Fruit fly (Drosophila melanogaster) whole organism, embryonic: ENCODE data around the gene mEFG1.

Experiments used
- Ada2b ChIP-seq: fragments of 200-800 bp; sonication (Bioruptor generic); IDR thresholded peaks from 2 replicates; pipeline ENCODE4 v1.3.6; 2022; ENCODE audit warnings: missing biosample characterization, missing genetic modification characterization
- Antp ChIP-seq: fragments of 200-800 bp; sonication (Bioruptor generic); optimal IDR thresholded peaks from 3 replicates; lab custom pipeline; 2016; ENCODE audit warnings: missing biosample characterization, missing genetic modification characterization
- Atf-2 ChIP-seq: fragments of 200-800 bp; sonication (Bioruptor generic); optimal IDR thresholded peaks from 2 replicates; lab custom pipeline; 2016; ENCODE audit warnings: missing biosample characterization, missing genetic modification characterization
- CG10654 ChIP-seq: fragments of 200-800 bp; sonication (Bioruptor generic); optimal IDR thresholded peaks from 2 replicates; lab custom pipeline; 2016; ENCODE audit warnings: missing biosample characterization, missing genetic modification characterization
- CG11085 ChIP-seq: fragments of 200-800 bp; sonication (Bioruptor generic); IDR thresholded peaks from 2 replicates; pipeline ENCODE4 v1.3.6; 2022; ENCODE audit warnings: missing biosample characterization, missing genetic modification characterization
- CG11723 ChIP-seq: fragments of 200-800 bp; sonication (Bioruptor generic); optimal IDR thresholded peaks from 2 replicates; lab custom pipeline; 2017; ENCODE audit warnings: missing biosample characterization, mild to moderate bottlenecking, missing genetic modification characterization
- CG12744 ChIP-seq: fragments of 200-800 bp; sonication (Bioruptor generic); optimal IDR thresholded peaks from 2 replicates; lab custom pipeline; 2016; ENCODE audit warnings: missing biosample characterization, missing genetic modification characterization
- CG14860 ChIP-seq: fragments of 200-800 bp; sonication (Bioruptor generic); IDR thresholded peaks from 3 replicates; pipeline ENCODE4 v1.3.6; 2022; ENCODE audit warnings: missing biosample characterization, missing genetic modification characterization; ENCODE audit not compliant: partially characterized antibody
- CG1529 ChIP-seq: fragments of 200-800 bp; sonication (Bioruptor generic); optimal IDR thresholded peaks from 3 replicates; lab custom pipeline; 2018; ENCODE audit warnings: missing biosample characterization, missing genetic modification characterization
- CG15696 ChIP-seq: fragments of 200-800 bp; sonication (Bioruptor generic); optimal IDR thresholded peaks from 2 replicates; lab custom pipeline; 2019; ENCODE audit warnings: missing biosample characterization, mild to moderate bottlenecking, missing genetic modification characterization, moderate library complexity
- CG1647 ChIP-seq: fragments of 200-800 bp; sonication (Bioruptor generic); optimal IDR thresholded peaks from 3 replicates; lab custom pipeline; 2016; ENCODE audit warnings: missing biosample characterization, missing genetic modification characterization
- CG17568 ChIP-seq: fragments of 200-800 bp; sonication (Bioruptor generic); optimal IDR thresholded peaks from 2 replicates; lab custom pipeline; 2018; ENCODE audit warnings: missing biosample characterization, mild to moderate bottlenecking, missing genetic modification characterization, moderate library complexity
- CG17612 ChIP-seq: fragments of 200-800 bp; sonication (Bioruptor generic); IDR thresholded peaks from 2 replicates; pipeline ENCODE4 v1.3.6; 2022; ENCODE audit warnings: missing biosample characterization, missing genetic modification characterization
- CG18011 ChIP-seq: fragments of 200-800 bp; sonication (Bioruptor generic); optimal IDR thresholded peaks from 2 replicates; lab custom pipeline; 2017; ENCODE audit warnings: missing biosample characterization, missing genetic modification characterization, mild to moderate bottlenecking, moderate library complexity, missing genotype
- CG18619 ChIP-seq: fragments of 200-800 bp; sonication (Bioruptor generic); optimal IDR thresholded peaks from 3 replicates; lab custom pipeline; 2017; ENCODE audit warnings: missing biosample characterization, mild to moderate bottlenecking, missing genetic modification characterization
- CG30020 ChIP-seq: fragments of 200-800 bp; optimal IDR thresholded peaks from 2 replicates; lab custom pipeline; 2019; ENCODE audit warnings: missing biosample characterization, mild to moderate bottlenecking, missing genetic modification characterization, moderate library complexity
- CG31224 ChIP-seq: fragments of 200-800 bp; sonication (Bioruptor generic); IDR thresholded peaks from 2 replicates; pipeline ENCODE4 v1.3.6; 2022; ENCODE audit warnings: missing biosample characterization, missing genetic modification characterization
- CG3163 ChIP-seq: fragments of 200-800 bp; sonication (Bioruptor generic); optimal IDR thresholded peaks from 3 replicates; lab custom pipeline; 2016; ENCODE audit warnings: missing biosample characterization, missing genetic modification characterization
- CG6791 ChIP-seq: fragments of 200-800 bp; sonication (Bioruptor generic); IDR thresholded peaks from 3 replicates; pipeline ENCODE4 v1.3.6; 2022; ENCODE audit warnings: missing biosample characterization, missing genetic modification characterization; ENCODE audit not compliant: partially characterized antibody
- CG7357 ChIP-seq: fragments of 200-800 bp; sonication (Bioruptor generic); IDR thresholded peaks from 3 replicates; pipeline ENCODE4 v1.3.6; 2022; ENCODE audit warnings: missing biosample characterization, missing genetic modification characterization
- CG7987 ChIP-seq: fragments of 200-800 bp; sonication (Bioruptor generic); optimal IDR thresholded peaks from 2 replicates; lab custom pipeline; 2018; ENCODE audit warnings: missing biosample characterization, mild to moderate bottlenecking, missing genetic modification characterization, moderate library complexity
- CG8281 ChIP-seq: fragments of 200-800 bp; sonication (Bioruptor generic); optimal IDR thresholded peaks from 2 replicates; lab custom pipeline; 2018; ENCODE audit warnings: missing biosample characterization, mild to moderate bottlenecking, missing genetic modification characterization, moderate library complexity
- CG9876 ChIP-seq: fragments of 200-800 bp; sonication (Bioruptor generic); optimal IDR thresholded peaks from 2 replicates; lab custom pipeline; 2016; ENCODE audit warnings: missing biosample characterization, missing genetic modification characterization
- CrebB ChIP-seq: fragments of 200-800 bp; sonication (Bioruptor generic); optimal IDR thresholded peaks from 3 replicates; lab custom pipeline; 2018; ENCODE audit warnings: missing biosample characterization, mild to moderate bottlenecking, missing genetic modification characterization
- Dbx ChIP-seq: fragments of 200-800 bp; sonication (Bioruptor generic); IDR thresholded peaks from 3 replicates; pipeline ENCODE4 v1.3.6; 2022; ENCODE audit warnings: missing biosample characterization, missing genetic modification characterization
- Dfd ChIP-seq, 2 experiments: fragments of >200 bp; optimal IDR thresholded peaks; 2 replicates each; lab custom pipeline; 2017; ENCODE audit warnings: missing biosample characterization in 2 of 2, missing genetic modification characterization in 2 of 2
- Dip2 ChIP-seq: fragments of 200-800 bp; sonication (Bioruptor generic); IDR thresholded peaks from 2 replicates; pipeline ENCODE4 v1.3.6; 2022; ENCODE audit warnings: missing biosample characterization, missing genetic modification characterization
- Doc2 ChIP-seq: fragments of 200-800 bp; sonication (Bioruptor generic); IDR thresholded peaks from 2 replicates; pipeline ENCODE4 v1.3.6; 2022; ENCODE audit warnings: missing biosample characterization, missing genetic modification characterization
- Gug ChIP-seq: fragments of 200-800 bp; sonication (Bioruptor generic); IDR thresholded peaks from 4 replicates; pipeline ENCODE4 v1.3.6; 2022; ENCODE audit warnings: missing biosample characterization, missing genetic modification characterization
- Neu2 ChIP-seq: fragments of 200-800 bp; sonication (Bioruptor generic); optimal IDR thresholded peaks from 3 replicates; lab custom pipeline; 2016; ENCODE audit warnings: missing biosample characterization, missing genetic modification characterization, borderline replicate concordance
- Sox100B ChIP-seq: fragments of 200-800 bp; sonication (Bioruptor generic); optimal IDR thresholded peaks from 3 replicates; lab custom pipeline; 2018; ENCODE audit warnings: missing biosample characterization, mild to moderate bottlenecking, missing genetic modification characterization
- Usf ChIP-seq: fragments of 200-800 bp; sonication (Bioruptor generic); optimal IDR thresholded peaks from 2 replicates; lab custom pipeline; 2017; ENCODE audit warnings: missing genotype, missing biosample characterization, missing genetic modification characterization
- ase ChIP-seq: fragments of 200-800 bp; sonication (Bioruptor generic); IDR thresholded peaks from 3 replicates; pipeline ENCODE4 v1.3.6; 2022; ENCODE audit warnings: missing biosample characterization, missing genetic modification characterization
- bab2 ChIP-seq: fragments of 200-800 bp; sonication (Bioruptor generic); optimal IDR thresholded peaks from 2 replicates; lab custom pipeline; 2016; ENCODE audit warnings: missing biosample characterization, missing genetic modification characterization
- croc ChIP-seq: fragments of 200-800 bp; sonication (Bioruptor generic); conservative IDR thresholded peaks from 3 replicates; pipeline ENCODE4 v1.3.6; 2022; ENCODE audit warnings: missing biosample characterization, missing genetic modification characterization
- crp ChIP-seq, 2 experiments: fragments of 200-800 bp; sonication (Bioruptor generic); optimal IDR thresholded peaks; 2 replicates in 1 of 2; 3 replicates in 1 of 2; lab custom pipeline; 2017; ENCODE audit warnings: missing biosample characterization in 2 of 2, missing genetic modification characterization in 2 of 2, mild to moderate bottlenecking in 1 of 2, moderate library complexity in 1 of 2
- dm ChIP-seq: fragments of 200-800 bp; sonication (Bioruptor generic); optimal IDR thresholded peaks from 3 replicates; lab custom pipeline; 2016; ENCODE audit warnings: missing biosample characterization, missing genetic modification characterization
- fd3F ChIP-seq: fragments of 200-800 bp; sonication (Bioruptor generic); optimal IDR thresholded peaks from 2 replicates; lab custom pipeline; 2018; ENCODE audit warnings: missing biosample characterization, mild to moderate bottlenecking, missing genetic modification characterization, moderate library complexity
- gsb ChIP-seq: fragments of 200-800 bp; sonication (Bioruptor generic); IDR thresholded peaks from 2 replicates; pipeline ENCODE4 v1.3.6; 2022; ENCODE audit warnings: missing biosample characterization, missing genetic modification characterization
- hbn ChIP-seq: fragments of 200-800 bp; sonication (Bioruptor generic); IDR thresholded peaks from 2 replicates; pipeline ENCODE4 v1.3.6; 2022; ENCODE audit warnings: missing biosample characterization, missing genetic modification characterization; ENCODE audit not compliant: partially characterized antibody
- hth ChIP-seq: fragments of >200 bp; optimal IDR thresholded peaks from 2 replicates; lab custom pipeline; 2017; ENCODE audit warnings: inconsistent platforms
- kay ChIP-seq: fragments of 200-800 bp; sonication (Bioruptor generic); optimal IDR thresholded peaks from 2 replicates; lab custom pipeline; 2016; ENCODE audit warnings: missing biosample characterization, missing genetic modification characterization
- mam ChIP-seq: fragments of 200-800 bp; sonication (Bioruptor generic); optimal IDR thresholded peaks from 3 replicates; lab custom pipeline; 2016; ENCODE audit warnings: missing biosample characterization, missing genetic modification characterization
- oc ChIP-seq: fragments of 200-800 bp; sonication (Bioruptor generic); optimal IDR thresholded peaks from 2 replicates; lab custom pipeline; 2018; ENCODE audit warnings: missing biosample characterization, mild to moderate bottlenecking, missing genetic modification characterization, moderate library complexity
- onecut ChIP-seq: fragments of 200-800 bp; sonication (Bioruptor generic); IDR thresholded peaks from 2 replicates; pipeline ENCODE4 v1.3.6; 2022; ENCODE audit warnings: missing biosample characterization, missing genetic modification characterization
- pb ChIP-seq: fragments of 200-800 bp; sonication (Bioruptor generic); optimal IDR thresholded peaks from 3 replicates; lab custom pipeline; 2016; ENCODE audit warnings: missing biosample characterization, missing genetic modification characterization
- peb ChIP-seq: fragments of 200-800 bp; sonication (Bioruptor generic); IDR thresholded peaks from 2 replicates; pipeline ENCODE4 v1.3.6; 2022; ENCODE audit warnings: missing biosample characterization, missing genetic modification characterization
- pita ChIP-seq: fragments of 200-800 bp; sonication (Bioruptor generic); optimal IDR thresholded peaks from 2 replicates; lab custom pipeline; 2017; ENCODE audit warnings: missing biosample characterization, mild to moderate bottlenecking, missing genetic modification characterization
- usp ChIP-seq: fragments of >200 bp; optimal IDR thresholded peaks from 2 replicates; lab custom pipeline; 2017; ENCODE audit warnings: missing biosample characterization, missing genetic modification characterization
- zf30C ChIP-seq: fragments of 200-800 bp; sonication (Bioruptor generic); optimal IDR thresholded peaks from 3 replicates; lab custom pipeline; 2018; ENCODE audit warnings: missing biosample characterization, mild to moderate bottlenecking, missing genetic modification characterization

mEFG1 gene

DNA sequence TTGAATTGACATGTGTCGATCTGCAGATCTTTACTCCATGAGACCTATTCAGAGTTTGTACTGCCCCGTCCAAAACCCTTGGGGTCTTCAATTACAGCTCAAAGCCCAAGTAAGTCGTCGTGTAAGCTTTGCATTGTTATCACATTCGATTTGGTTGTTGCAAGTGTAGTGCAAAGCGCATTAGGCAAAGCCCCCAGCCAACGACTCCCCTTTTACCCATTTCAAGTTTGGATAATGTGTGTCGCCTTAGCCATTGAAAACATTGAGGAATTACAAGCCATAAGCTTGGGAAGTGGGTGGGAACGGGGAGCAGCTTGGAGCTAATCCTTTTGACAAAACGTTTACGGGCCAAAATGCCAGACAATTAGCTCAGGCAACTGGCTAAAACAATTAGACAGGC lies 36.6 kb upstream of the mEFG1 start:
- no peak for TF ChIP-seq kay (GFP tag; lab: Kevin White, UChicago)
- TF ChIP-seq oc (tag; lab: Kevin White, UChicago), result peak; percentile 93
- no peak for TF ChIP-seq CG3163 (GFP tag; lab: Kevin White, UChicago)
- no peak for TF ChIP-seq CG18011 (GFP tag; lab: Kevin White, UChicago)
- no peak for TF ChIP-seq pita (GFP tag; lab: Kevin White, UChicago)
- no peak for TF ChIP-seq Dfd (GFP tag; optimal IDR thresholded peaks at IDR 0.05; lab: Kevin White, UChicago)

- TF ChIP-seq CG12744 (GFP tag; lab: Kevin White, UChicago), result peak; percentile 16
- no peak for TF ChIP-seq dm (GFP tag; lab: Kevin White, UChicago)
- TF ChIP-seq usp (GFP tag; lab: Kevin White, UChicago), result no peak
- no peak for TF ChIP-seq hth (lab: Kevin White, UChicago)
- peak; percentile 36 for TF ChIP-seq Atf-2 (GFP tag; lab: Kevin White, UChicago)
- TF ChIP-seq Gug (GFP tag; lab: Robert Waterston, UW), result peak; percentile 56; the same call in 2 of the 4 replicates
- TF ChIP-seq Sox100B (GFP tag; lab: Kevin White, UChicago), result no peak
- TF ChIP-seq CG11723 (GFP tag; lab: Kevin White, UChicago), result no peak
- no peak for TF ChIP-seq CG1529 (GFP tag; lab: Kevin White, UChicago)
- TF ChIP-seq pita (GFP tag; lab: Kevin White, UChicago), result peak; percentile 48
- peak; percentile 65 for TF ChIP-seq CG15696 (tag; lab: Kevin White, UChicago)
- TF ChIP-seq Dip2, result peak; percentile 96
- no peak for TF ChIP-seq Ada2b (GFP tag; lab: Robert Waterston, UW)
- TF ChIP-seq CG8281 (tag; lab: Kevin White, UChicago), result no peak
- TF ChIP-seq Neu2 (GFP tag; lab: Kevin White, UChicago), result no peak
- TF ChIP-seq ase (GFP tag; lab: Robert Waterston, UW), result 0 out of 3 replicates have a peak, but pooled peaks have one; percentile 23
- no peak for TF ChIP-seq CG1647 (GFP tag; lab: Kevin White, UChicago)
- peak; percentile 54 for TF ChIP-seq CG7987 (GFP tag; lab: Kevin White, UChicago)
- peak; percentile 16 for TF ChIP-seq pb (GFP tag; lab: Kevin White, UChicago)
- no peak for TF ChIP-seq hbn (GFP tag; lab: Robert Waterston, UW)
- no peak for TF ChIP-seq Usf (GFP tag; lab: Kevin White, UChicago)
- no peak for TF ChIP-seq Doc2 (GFP tag; lab: Robert Waterston, UW)
- no peak for TF ChIP-seq CG7357 (GFP tag; lab: Robert Waterston, UW)
- TF ChIP-seq Dbx (GFP tag; lab: Robert Waterston, UW), result peak; percentile 47; the same call in 1 of the 3 replicates
- TF ChIP-seq crp (GFP tag; optimal IDR thresholded peaks at IDR 0.05; lab: Kevin White, UChicago), result no peak
- TF ChIP-seq onecut (GFP tag; lab: Robert Waterston, UW), result peak; percentile 57
- TF ChIP-seq CG18619 (GFP tag; lab: Kevin White, UChicago), result peak; percentile 19
- TF ChIP-seq CG17612 (GFP tag; lab: Robert Waterston, UW), result no peak
- TF ChIP-seq bab2 (GFP tag; lab: Kevin White, UChicago), result peak; percentile 51
- TF ChIP-seq mam (GFP tag; lab: Kevin White, UChicago), result peak; percentile 55
- TF ChIP-seq CrebB, result no peak
- TF ChIP-seq peb (GFP tag; lab: Robert Waterston, UW), result 0 out of 2 replicates have a peak, but pooled peaks have one; percentile 13
- no peak for TF ChIP-seq CG31224 (GFP tag; lab: Robert Waterston, UW)
- TF ChIP-seq CG11085, result no peak
- TF ChIP-seq gsb (GFP tag; lab: Robert Waterston, UW), result no peak
- peak; percentile 63 for TF ChIP-seq CG9876 (GFP tag; lab: Kevin White, UChicago)
- TF ChIP-seq croc (GFP tag; lab: Robert Waterston, UW), result 0 out of 3 replicates have a peak, but pooled peaks have one; percentile 27
- no peak for TF ChIP-seq CG30020 (tag; lab: Kevin White, UChicago)
- TF ChIP-seq fd3F (GFP tag; lab: Kevin White, UChicago), result peak; percentile 29
- no peak for TF ChIP-seq zf30C
- no peak for TF ChIP-seq CG14860 (GFP tag; lab: Robert Waterston, UW)
- peak; percentile 59; the same call in 2 of the 3 replicates for TF ChIP-seq CG6791 (GFP tag; lab: Robert Waterston, UW)
- TF ChIP-seq CG10654 (GFP tag; lab: Kevin White, UChicago), result peak; percentile 30
- TF ChIP-seq CG17568 (GFP tag; lab: Kevin White, UChicago), result no peak
- peak; percentile 59 for TF ChIP-seq Antp (GFP tag; lab: Kevin White, UChicago)
Observed at dm6 chr2L:7258105-7258504, 35.2 kb upstream of the mEFG1 start.
